Worm (Caenorhabditis elegans) whole organism, L4/young adult: ENCODE measurements around the gene T25D1.3.

Source experiments
- W03F9.2 ChIP-seq: fragments of 150-350 bp; optimal IDR thresholded peaks from 2 replicates; lab custom pipeline; 2014; ENCODE audit warnings: missing biosample characterization, missing genetic modification characterization
- dao-5 ChIP-seq: sonication (generic microtip); optimal IDR thresholded peaks from 2 replicates; lab custom pipeline; 2016; ENCODE audit warnings: missing genotype, missing genetic modification characterization, moderate library complexity, missing compliant biosample characterization
- him-1 ChIP-seq: sonication (generic microtip); optimal IDR thresholded peaks from 2 replicates; lab custom pipeline; 2016; ENCODE audit warnings: missing genotype, missing genetic modification reagents, missing genetic modification characterization, missing compliant biosample characterization

ce11 chrX:16494630-16495029, 10.8 kb upstream of the T25D1.3 start, which contains the start of gene K05G3.2:
- TF ChIP-seq dao-5 (tag; lab: Kevin White, UChicago) (no peak), him-1 (tag; lab: Kevin White, UChicago) (no peak), W03F9.2 (no peak)
